Worm (Caenorhabditis elegans) whole organism, late embryonic: ENCODE results near the gene Y38H6C.4.

Experiments
- elt-4 ChIP-seq: sonication (generic microtip); optimal IDR thresholded peaks from 2 replicates; lab custom pipeline; 2016; ENCODE audit warnings: missing genetic modification characterization, missing compliant biosample characterization
- fkh-10 ChIP-seq: fragments of 150-350 bp; optimal IDR thresholded peaks from 2 replicates; lab custom pipeline; 2014; ENCODE audit warnings: missing biosample characterization, missing genetic modification reagents, missing genetic modification characterization
- pqm-1 ChIP-seq: sonication (generic microtip); optimal IDR thresholded peaks from 2 replicates; lab custom pipeline; 2016; ENCODE audit warnings: missing genetic modification characterization, missing compliant biosample characterization

DNA sequence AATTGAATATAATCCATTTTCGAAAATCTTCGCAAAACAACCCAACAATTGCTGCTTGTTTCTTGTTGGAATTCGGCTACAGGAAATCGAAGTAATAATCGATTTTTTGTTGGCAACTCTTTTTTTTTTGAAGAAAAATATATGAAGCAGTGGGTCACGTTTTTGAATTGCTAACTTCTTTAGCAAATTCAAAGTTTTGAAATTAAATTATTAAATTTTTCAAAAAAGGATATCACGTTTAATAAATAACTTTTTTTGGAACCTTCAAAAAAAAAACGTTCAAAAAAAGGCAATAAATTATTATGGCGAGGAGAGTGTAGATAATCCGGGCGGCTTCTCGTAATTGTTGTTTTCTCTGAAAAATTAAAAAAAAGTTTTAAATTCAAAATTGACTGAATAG is 31.3 kb upstream of the Y38H6C.4 start, which contains the start of gene Y38H6C.15:
- TF ChIP-seq elt-4 (tag; lab: Kevin White, UChicago) (no peak), pqm-1 (no peak), fkh-10 (GFP tag; lab: Kevin White, UChicago) (no peak)
